Worm (Caenorhabditis elegans) whole organism, L1 larva: ENCODE data around the gene R04F11.2.

Experiments
- C04F5.9 ChIP-seq: sonication (generic microtip); optimal IDR thresholded peaks from 2 replicates; lab custom pipeline; 2016; ENCODE audit warnings: missing genetic modification characterization, missing compliant biosample characterization
- C34B4.2 ChIP-seq: sonication (generic microtip); optimal IDR thresholded peaks from 2 replicates; lab custom pipeline; 2017; ENCODE audit warnings: mild to moderate bottlenecking, missing genetic modification characterization, missing compliant biosample characterization
- alr-1 ChIP-seq: fragments of 200-800 bp; sonication (Bioruptor generic); optimal IDR thresholded peaks from 2 replicates; lab custom pipeline; 2018; ENCODE audit warnings: borderline replicate concordance, mild to moderate bottlenecking, missing genetic modification characterization, missing compliant biosample characterization
- aly-2 ChIP-seq: fragments of 150-350 bp; optimal IDR thresholded peaks from 2 replicates; lab custom pipeline; 2014; ENCODE audit warnings: missing biosample characterization, missing genetic modification characterization
- ama-1 ChIP-seq: fragments of 150-350 bp; optimal IDR thresholded peaks from 2 replicates; lab custom pipeline; 2014
- blmp-1 ChIP-seq: fragments of 150-350 bp; optimal IDR thresholded peaks from 2 replicates; lab custom pipeline; 2014; ENCODE audit warnings: missing biosample characterization, missing genetic modification characterization
- ceh-63 ChIP-seq: fragments of 200-800 bp; sonication (Bioruptor generic); optimal IDR thresholded peaks from 2 replicates; lab custom pipeline; 2018; ENCODE audit warnings: mild to moderate bottlenecking, missing genetic modification characterization, missing compliant biosample characterization
- ceh-82 ChIP-seq, 3 experiments: fragments of 150-350 bp in 1 of 3; sonication (generic microtip) in 2 of 3; optimal IDR thresholded peaks; 2 replicates each; lab custom pipeline; 2014 to 2017; ENCODE audit warnings: missing biosample characterization in 3 of 3, missing genetic modification characterization in 3 of 3
- ces-1 ChIP-seq: fragments of 150-350 bp; optimal IDR thresholded peaks from 2 replicates; lab custom pipeline; 2014; ENCODE audit warnings: missing biosample characterization, missing genetic modification reagents, missing genetic modification characterization
- dpl-1 ChIP-seq, 3 experiments: fragments of 150-350 bp in 2 of 3; sonication (generic microtip) in 1 of 3; optimal IDR thresholded peaks; 2 replicates each; lab custom pipeline; 2014 to 2017; ENCODE audit warnings: missing biosample characterization in 3 of 3, missing genetic modification characterization in 3 of 3, missing genetic modification reagents in 3 of 3
- efl-1 ChIP-seq, 4 experiments: fragments of 150-350 bp; optimal IDR thresholded peaks in 3 of 4; peaks in 1 of 4; 1 replicate in 1 of 4; 2 replicates in 3 of 4; lab custom pipeline; 2014; ENCODE audit warnings: missing biosample characterization in 2 of 4, missing genetic modification characterization in 2 of 4, missing genetic modification reagents in 2 of 4
- egl-27 ChIP-seq, 2 experiments: fragments of 150-350 bp in 1 of 2; sonication (generic microtip); optimal IDR thresholded peaks; 3 replicates each; lab custom pipeline; 2017 to 2018; ENCODE audit warnings: missing biosample characterization in 2 of 2, missing genetic modification characterization in 2 of 2, missing genetic modification reagents in 2 of 2
- fos-1 ChIP-seq: fragments of 150-350 bp; optimal IDR thresholded peaks from 2 replicates; lab custom pipeline; 2014; ENCODE audit warnings: missing biosample characterization, missing genetic modification characterization
- hlh-17 ChIP-seq: fragments of 200-800 bp; sonication (Bioruptor generic); optimal IDR thresholded peaks from 2 replicates; lab custom pipeline; 2018; ENCODE audit warnings: missing genetic modification characterization, mild to moderate bottlenecking, missing compliant biosample characterization, moderate library complexity, borderline replicate concordance
- hlh-4 ChIP-seq: sonication (generic microtip); optimal IDR thresholded peaks from 2 replicates; lab custom pipeline; 2016; ENCODE audit warnings: mild to moderate bottlenecking, missing genetic modification characterization, missing compliant biosample characterization
- irx-1 ChIP-seq: sonication (generic microtip); optimal IDR thresholded peaks from 2 replicates; lab custom pipeline; 2016; ENCODE audit warnings: missing genetic modification characterization, missing compliant biosample characterization
- lin-14 ChIP-seq: fragments of 200-800 bp; sonication (Bioruptor generic); optimal IDR thresholded peaks from 2 replicates; lab custom pipeline; 2018; ENCODE audit warnings: mild to moderate bottlenecking, missing genetic modification characterization, moderate library complexity, missing compliant biosample characterization
- lin-15B ChIP-seq: fragments of 150-350 bp; sonication (generic microtip); optimal IDR thresholded peaks from 3 replicates; lab custom pipeline; 2014; ENCODE audit warnings: missing biosample characterization, missing genetic modification characterization
- lin-35 ChIP-seq, 2 experiments: fragments of 150-350 bp; optimal IDR thresholded peaks; 2 replicates each; lab custom pipeline; 2014; ENCODE audit warnings: missing biosample characterization in 2 of 2, missing genetic modification characterization in 2 of 2, missing genetic modification reagents in 2 of 2
- lin-39 ChIP-seq: fragments of 150-350 bp; optimal IDR thresholded peaks from 2 replicates; lab custom pipeline; 2014; ENCODE audit warnings: missing biosample characterization, missing genetic modification reagents, missing genetic modification characterization
- lir-3 ChIP-seq: sonication (generic microtip); optimal IDR thresholded peaks from 2 replicates; lab custom pipeline; 2016; ENCODE audit warnings: mild to moderate bottlenecking, missing genetic modification characterization, moderate library complexity, missing compliant biosample characterization; ENCODE audit not compliant: poor library complexity
- mab-9 ChIP-seq: fragments of 200-800 bp; sonication (Bioruptor generic); IDR thresholded peaks from 2 replicates; pipeline ENCODE4 v1.3.6; 2022; ENCODE audit warnings: missing genetic modification reagents, missing genetic modification characterization, missing compliant biosample characterization
- mef-2 ChIP-seq: fragments of 150-350 bp; optimal IDR thresholded peaks from 2 replicates; lab custom pipeline; 2014; ENCODE audit warnings: missing biosample characterization, missing genetic modification characterization
- mep-1 ChIP-seq: fragments of 150-350 bp; optimal IDR thresholded peaks from 2 replicates; lab custom pipeline; 2014; ENCODE audit warnings: missing biosample characterization, missing genetic modification characterization
- nhr-11 ChIP-seq: fragments of 150-350 bp; optimal IDR thresholded peaks from 2 replicates; lab custom pipeline; 2014; ENCODE audit warnings: missing biosample characterization, missing genetic modification characterization
- nhr-12 ChIP-seq: sonication (generic microtip); optimal IDR thresholded peaks from 2 replicates; lab custom pipeline; 2017; ENCODE audit warnings: missing biosample characterization, missing genetic modification characterization
- nhr-20 ChIP-seq: sonication (generic microtip); optimal IDR thresholded peaks from 2 replicates; lab custom pipeline; 2016; ENCODE audit warnings: mild to moderate bottlenecking, missing genetic modification characterization, missing compliant biosample characterization
- nhr-237 ChIP-seq: fragments of 150-350 bp; optimal IDR thresholded peaks from 2 replicates; lab custom pipeline; 2014; ENCODE audit warnings: missing biosample characterization, missing genetic modification characterization
- nhr-76 ChIP-seq: sonication (generic microtip); optimal IDR thresholded peaks from 2 replicates; lab custom pipeline; 2017; ENCODE audit warnings: missing biosample characterization, missing genetic modification characterization
- nhr-77 ChIP-seq: fragments of 150-350 bp; optimal IDR thresholded peaks from 2 replicates; lab custom pipeline; 2014; ENCODE audit warnings: missing biosample characterization, missing genetic modification characterization
- nhr-84 ChIP-seq: sonication (generic microtip); optimal IDR thresholded peaks from 2 replicates; lab custom pipeline; 2017; ENCODE audit warnings: missing biosample characterization, missing genetic modification characterization
- nhr-85 ChIP-seq: sonication (generic microtip); peaks from one replicate; lab custom pipeline; 2016; ENCODE audit warnings: missing genetic modification characterization, inconsistent platforms, missing compliant biosample characterization
- pag-3 ChIP-seq: sonication (generic microtip); optimal IDR thresholded peaks from 2 replicates; lab custom pipeline; 2017; ENCODE audit warnings: missing genetic modification characterization, mild to moderate bottlenecking, missing compliant biosample characterization, antibody characterized with exemption, borderline replicate concordance; ENCODE audit not compliant: insufficient read depth
- pax-3 ChIP-seq: fragments of 200-800 bp; sonication (Bioruptor generic); optimal IDR thresholded peaks from 2 replicates; lab custom pipeline; 2018; ENCODE audit warnings: mild to moderate bottlenecking, missing genetic modification characterization, moderate library complexity, missing compliant biosample characterization
- pqm-1 ChIP-seq: sonication (generic microtip); optimal IDR thresholded peaks from 3 replicates; lab custom pipeline; 2017; ENCODE audit warnings: missing biosample characterization, missing genetic modification characterization
- rnt-1 ChIP-seq: sonication (generic microtip); optimal IDR thresholded peaks from 2 replicates; lab custom pipeline; 2016; ENCODE audit warnings: mild to moderate bottlenecking, missing genetic modification characterization, moderate library complexity, missing compliant biosample characterization
- sptf-1 ChIP-seq: fragments of 150-350 bp; optimal IDR thresholded peaks from 2 replicates; lab custom pipeline; 2014; ENCODE audit warnings: missing biosample characterization, missing genetic modification characterization
- tbx-2 ChIP-seq: sonication (generic microtip); optimal IDR thresholded peaks from 2 replicates; lab custom pipeline; 2016; ENCODE audit warnings: missing genetic modification characterization, missing compliant biosample characterization
- tlp-1 ChIP-seq: fragments of 150-350 bp; optimal IDR thresholded peaks from 2 replicates; lab custom pipeline; 2014; ENCODE audit warnings: missing biosample characterization, missing genetic modification characterization
- unc-130 ChIP-seq: fragments of 150-350 bp; optimal IDR thresholded peaks from 2 replicates; lab custom pipeline; 2017; ENCODE audit warnings: missing biosample characterization, missing genetic modification characterization, inconsistent platforms
- unc-86 ChIP-seq: sonication (generic microtip); optimal IDR thresholded peaks from 2 replicates; lab custom pipeline; 2016; ENCODE audit warnings: missing genetic modification characterization, missing compliant biosample characterization
- unc-98 ChIP-seq: fragments of 200-800 bp; sonication (Bioruptor generic); IDR thresholded peaks from 2 replicates; pipeline ENCODE4 v1.3.6; 2022; ENCODE audit warnings: missing genetic modification characterization, missing compliant biosample characterization
- zip-4 ChIP-seq: fragments of 200-800 bp; sonication (Bioruptor generic); optimal IDR thresholded peaks from 2 replicates; lab custom pipeline; 2018; ENCODE audit warnings: mild to moderate bottlenecking, missing genetic modification characterization, moderate library complexity, missing compliant biosample characterization
- ztf-11 ChIP-seq, 2 experiments: sonication (generic microtip); optimal IDR thresholded peaks; 2 replicates each; lab custom pipeline; 2016 to 2017; ENCODE audit warnings: missing genetic modification characterization in 2 of 2, missing biosample characterization in 1 of 2, missing compliant biosample characterization in 1 of 2
- ztf-4 ChIP-seq: fragments of 150-350 bp; optimal IDR thresholded peaks from 2 replicates; lab custom pipeline; 2014; ENCODE audit warnings: missing biosample characterization, missing genetic modification characterization

Gene R04F11.2

ce11 chrV:12271495-12271894 is 46.7 kb upstream of the R04F11.2 start, which contains the start of the genes tsfm-1 and capg-2:
TSS of gene tsfm-1 (minus strand) at chrV:12271551.
TSS of gene capg-2 (plus strand) at chrV:12271873.
- TF ChIP-seq sptf-1 (tag; lab: Kevin White, UChicago) (no peak), nhr-77 (tag; lab: Kevin White, UChicago) (no peak), irx-1 (tag; lab: Kevin White, UChicago) (no peak), lin-15B (tag; lab: Kevin White, UChicago) (peak; percentile 7), mab-9 (GFP tag; lab: Robert Waterston, UW) (no peak), lir-3 (no peak), nhr-11 (tag; lab: Kevin White, UChicago) (no peak), tlp-1 (tag; lab: Kevin White, UChicago) (no peak), pax-3 (tag; lab: Kevin White, UChicago) (no peak), ama-1 (lab: Kevin White, UChicago) (no peak), pag-3 (tag; lab: Kevin White, UChicago) (no peak), efl-1 (optimal IDR thresholded peaks at IDR 0.05; lab: Kevin White, UChicago) (peak; percentile 27 to 69), efl-1 (GFP tag; optimal IDR thresholded peaks at IDR 0.05 in 1 of 2; lab: Kevin White, UChicago) (peak; percentile 81 to 96), tbx-2 (tag; lab: Kevin White, UChicago) (no peak), lin-39 (tag; lab: Kevin White, UChicago) (no peak), aly-2 (tag; lab: Kevin White, UChicago) (no peak), zip-4 (GFP tag; lab: Kevin White, UChicago) (no peak), unc-130 (no peak), hlh-4 (tag; lab: Kevin White, UChicago) (no peak), unc-98 (GFP tag; lab: Robert Waterston, UW) (no peak), C34B4.2 (no peak), nhr-76 (tag; lab: Kevin White, UChicago) (no peak), fos-1 (tag; lab: Kevin White, UChicago) (no peak), rnt-1 (no peak), nhr-237 (tag; lab: Kevin White, UChicago) (no peak), unc-86 (tag; lab: Kevin White, UChicago) (no peak), mef-2 (tag; lab: Kevin White, UChicago) (no peak), nhr-12 (tag; lab: Kevin White, UChicago) (no peak), nhr-20 (no peak), ztf-4 (tag; lab: Kevin White, UChicago) (no peak), ztf-11 (tag; optimal IDR thresholded peaks at IDR 0.05; lab: Kevin White, UChicago) (no peak), alr-1 (no peak), nhr-85 (peak; percentile 28), ceh-63 (GFP tag; lab: Kevin White, UChicago) (no peak), lin-35 (GFP tag; optimal IDR thresholded peaks at IDR 0.05; lab: Kevin White, UChicago) (peak; percentile 58 to 84), ces-1 (GFP tag; lab: Kevin White, UChicago) (no peak), mep-1 (tag; lab: Kevin White, UChicago) (peak; percentile 7), lin-14 (GFP tag; lab: Kevin White, UChicago) (no peak), nhr-84 (tag; lab: Kevin White, UChicago) (no peak), ceh-82 (tag; optimal IDR thresholded peaks at IDR 0.05; lab: Kevin White, UChicago) (peak in 1 of 3 experiments; percentile 1), pqm-1 (tag; lab: Kevin White, UChicago) (no peak), dpl-1 (GFP tag; optimal IDR thresholded peaks at IDR 0.05; lab: Kevin White, UChicago) (peak; percentile 64 to 86 (median 70)), hlh-17 (GFP tag; lab: Kevin White, UChicago) (no peak), blmp-1 (tag; lab: Kevin White, UChicago) (no peak), egl-27 (tag; optimal IDR thresholded peaks at IDR 0.05; lab: Kevin White, UChicago) (no peak), C04F5.9 (tag; lab: Kevin White, UChicago) (no peak)
